Worm (Caenorhabditis elegans): ENCODE data around the gene noa-1.

noa-1 gene

ce11 chrII:13540956-13541355, at the start of gene noa-1, which contains the start of gene Y48E1B.17:
TSS of gene noa-1 (minus strand) at chrII:13541056.
TSS of gene Y48E1B.17 (minus strand) at chrII:13541084.
- TF ChIP-seq ama-1 (optimal IDR thresholded peaks at IDR 0.05) (no peak), aly-1 (tag; optimal IDR thresholded peaks at IDR 0.05) (no peak), flt-1 (GFP tag; IDR thresholded peaks at IDR 0.05) (no peak), ceh-13 (GFP tag; optimal IDR thresholded peaks at IDR 0.05) (no peak), ets-7 (tag; optimal IDR thresholded peaks at IDR 0.05) (no peak), sea-1 (GFP tag; conservative IDR thresholded peaks at IDR 0.05) (no peak), tbx-37 (GFP tag; conservative IDR thresholded peaks at IDR 0.05) (no peak), hmbx-1 (tag; optimal IDR thresholded peaks at IDR 0.05) (no peak), tbx-11 (GFP tag; IDR thresholded peaks at IDR 0.05) (no peak), ceh-36 (tag; optimal IDR thresholded peaks at IDR 0.05) (no peak), tra-4 (tag; optimal IDR thresholded peaks at IDR 0.05) (no peak), pes-1 (GFP tag; IDR thresholded peaks at IDR 0.05) (no peak), scrt-1 (GFP tag; IDR thresholded peaks at IDR 0.05) (no peak), F13C5.2 (tag; optimal IDR thresholded peaks at IDR 0.05) (no peak), B0310.2 (tag; optimal IDR thresholded peaks at IDR 0.05) (no peak), hmg-4 (GFP tag; optimal IDR thresholded peaks at IDR 0.05) (no peak), hnd-1 (tag; optimal IDR thresholded peaks at IDR 0.05) (no peak)

ce11 chrII:13590461-13590860, 49.6 kb upstream of the noa-1 start, which contains the start of gene clec-145:
TSS of gene clec-145 (minus strand) at chrII:13590561.
- TF ChIP-seq ama-1 (optimal IDR thresholded peaks at IDR 0.05): no peak
- TF ChIP-seq pes-1 (GFP tag; IDR thresholded peaks at IDR 0.05): no peak
- no peak for TF ChIP-seq ceh-13 (GFP tag; optimal IDR thresholded peaks at IDR 0.05)
- TF ChIP-seq scrt-1 (GFP tag; IDR thresholded peaks at IDR 0.05): no peak
- TF ChIP-seq tra-4 (tag; optimal IDR thresholded peaks at IDR 0.05): no peak
- TF ChIP-seq sea-1 (GFP tag; conservative IDR thresholded peaks at IDR 0.05): no peak
- no peak for TF ChIP-seq hnd-1 (tag; optimal IDR thresholded peaks at IDR 0.05)
- no peak for TF ChIP-seq aly-1 (tag; optimal IDR thresholded peaks at IDR 0.05)
- no peak for TF ChIP-seq ets-7 (tag; optimal IDR thresholded peaks at IDR 0.05)

DNA sequence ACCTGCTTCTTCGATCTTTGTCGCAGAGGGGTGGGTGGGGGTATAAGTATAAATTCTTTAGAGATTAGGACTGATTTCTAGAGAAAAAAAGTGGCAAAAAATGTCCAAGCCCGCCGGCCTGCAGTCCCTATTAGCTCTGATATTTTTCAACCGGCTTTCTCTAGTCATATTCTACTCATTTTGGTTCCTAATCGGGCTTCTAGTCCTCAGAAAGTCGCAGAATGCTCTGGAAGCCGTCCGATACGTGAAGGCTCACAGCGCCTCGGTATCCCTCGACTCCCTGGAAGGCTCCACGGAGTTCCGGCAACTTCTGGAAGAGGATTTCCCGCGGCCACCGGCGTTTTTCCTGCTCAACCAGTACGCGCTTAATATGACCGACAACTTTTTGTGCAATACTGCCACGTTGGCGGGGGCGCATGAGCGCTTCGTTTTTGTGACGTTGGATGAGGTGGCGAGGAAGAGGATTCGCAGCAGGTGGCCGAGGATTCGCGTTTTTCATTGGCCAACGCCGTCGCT, 44.9 kb upstream of the noa-1 start, which contains the start of gene Y48E1B.8:
Y48E1B.8 (plus strand) TSS at position 51 of the 516 bp plus-strand sequence.
- TF ChIP-seq hmg-4 (GFP tag; optimal IDR thresholded peaks at IDR 0.05) (no peak), tbx-11 (GFP tag; IDR thresholded peaks at IDR 0.05) (no peak), hnd-1 (tag; optimal IDR thresholded peaks at IDR 0.05) (no peak), pes-1 (GFP tag; IDR thresholded peaks at IDR 0.05) (no peak), aly-1 (tag; optimal IDR thresholded peaks at IDR 0.05) (no peak), ceh-36 (tag; optimal IDR thresholded peaks at IDR 0.05) (no peak), hmbx-1 (tag; optimal IDR thresholded peaks at IDR 0.05) (no peak), ets-7 (tag; optimal IDR thresholded peaks at IDR 0.05) (no peak), flt-1 (GFP tag; IDR thresholded peaks at IDR 0.05) (no peak)

DNA sequence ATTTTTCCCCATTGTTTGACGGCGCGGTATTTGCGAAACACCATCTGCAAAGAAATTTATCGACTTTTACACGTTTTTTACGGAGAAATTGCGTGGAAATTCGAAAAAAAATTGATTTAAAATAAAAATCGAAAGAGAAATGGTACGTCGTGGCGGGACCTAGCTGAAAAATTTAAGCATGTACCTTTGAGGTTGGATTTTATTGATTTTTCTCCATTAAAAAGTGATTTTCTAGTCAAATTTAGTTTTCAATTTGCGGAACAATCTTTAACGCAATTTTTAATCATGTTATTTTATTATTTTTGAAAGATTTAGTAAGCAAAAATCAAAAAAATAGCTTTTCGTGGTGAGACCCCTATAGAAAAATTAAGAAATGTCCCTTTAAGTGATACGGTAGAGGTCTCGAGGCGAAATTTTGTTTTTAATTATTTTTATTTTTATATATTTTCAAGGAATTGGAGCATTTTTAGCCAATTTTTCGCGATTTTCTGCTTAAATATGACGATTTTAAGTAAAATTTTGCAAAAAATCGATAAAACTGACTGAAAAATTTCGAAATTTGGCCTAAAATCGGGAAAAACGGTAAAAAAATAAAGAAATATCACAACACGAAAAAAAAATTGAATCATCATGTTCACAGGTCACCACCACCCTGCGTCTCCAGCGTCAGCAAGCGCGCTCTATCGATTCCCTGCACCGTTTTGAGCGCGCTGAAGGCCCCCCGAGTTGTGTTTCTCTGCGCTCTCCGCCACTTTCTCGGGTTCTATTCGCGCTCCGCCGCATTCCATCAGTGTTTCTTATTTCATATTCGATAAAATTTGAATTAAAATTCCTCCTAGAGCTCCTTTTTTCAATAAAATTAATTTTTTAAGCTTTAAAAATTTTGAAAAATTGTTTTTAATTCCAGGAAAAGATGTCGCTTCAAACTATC, 34.4 kb upstream of the noa-1 start, which contains the start of the genes mrpl-37 and lin-38:
mrpl-37 (minus strand) TSS at position 51 of the 931 bp plus-strand sequence.
lin-38 (plus strand) TSS at position 908 of the 931 bp plus-strand sequence.
- TF ChIP-seq ama-1 (optimal IDR thresholded peaks at IDR 0.05) (no peak), F13C5.2 (tag; optimal IDR thresholded peaks at IDR 0.05) (peak; percentile 48), tra-4 (tag; optimal IDR thresholded peaks at IDR 0.05) (no peak), flt-1 (GFP tag; IDR thresholded peaks at IDR 0.05) (no peak), hmg-4 (GFP tag; optimal IDR thresholded peaks at IDR 0.05) (peak; percentile 28), ceh-36 (tag; optimal IDR thresholded peaks at IDR 0.05) (no peak), tbx-11 (GFP tag; IDR thresholded peaks at IDR 0.05) (no peak), ets-7 (tag; optimal IDR thresholded peaks at IDR 0.05) (no peak), sea-1 (GFP tag; conservative IDR thresholded peaks at IDR 0.05) (no peak), scrt-1 (GFP tag; IDR thresholded peaks at IDR 0.05) (no peak), pes-1 (GFP tag; IDR thresholded peaks at IDR 0.05) (no peak), ceh-13 (GFP tag; optimal IDR thresholded peaks at IDR 0.05) (no peak), B0310.2 (tag; optimal IDR thresholded peaks at IDR 0.05) (no peak)

- TF ChIP-seq tbx-11 (GFP tag; IDR thresholded peaks at IDR 0.05) (no peak), aly-1 (tag; optimal IDR thresholded peaks at IDR 0.05) (no peak), hmg-4 (GFP tag; optimal IDR thresholded peaks at IDR 0.05) (no peak), sea-1 (GFP tag; conservative IDR thresholded peaks at IDR 0.05) (no peak), F13C5.2 (tag; optimal IDR thresholded peaks at IDR 0.05) (no peak), ceh-36 (tag; optimal IDR thresholded peaks at IDR 0.05) (no peak), pes-1 (GFP tag; IDR thresholded peaks at IDR 0.05) (no peak), hmbx-1 (tag; optimal IDR thresholded peaks at IDR 0.05) (no peak), flt-1 (GFP tag; IDR thresholded peaks at IDR 0.05) (no peak), B0310.2 (tag; optimal IDR thresholded peaks at IDR 0.05) (no peak), ets-7 (tag; optimal IDR thresholded peaks at IDR 0.05) (no peak), ama-1 (optimal IDR thresholded peaks at IDR 0.05) (no peak), hnd-1 (tag; optimal IDR thresholded peaks at IDR 0.05) (no peak), ceh-13 (GFP tag; optimal IDR thresholded peaks at IDR 0.05) (no peak)
Measured at ce11 chrII:13574395-13574794, 33.5 kb upstream of the noa-1 start.

ce11 chrII:13567871-13568270, 27.0 kb upstream of the noa-1 start, which contains the start of gene Y48E1B.3:
TSS of gene Y48E1B.3 (minus strand) at chrII:13567971.
- no peak for TF ChIP-seq ceh-36 (tag; optimal IDR thresholded peaks at IDR 0.05)
- no peak for TF ChIP-seq hmbx-1 (tag; optimal IDR thresholded peaks at IDR 0.05)
- TF ChIP-seq tbx-37 (GFP tag; conservative IDR thresholded peaks at IDR 0.05): no peak
- TF ChIP-seq sea-1 (GFP tag; conservative IDR thresholded peaks at IDR 0.05): no peak
- TF ChIP-seq scrt-1 (GFP tag; IDR thresholded peaks at IDR 0.05): no peak
- TF ChIP-seq tra-4 (tag; optimal IDR thresholded peaks at IDR 0.05): no peak
- TF ChIP-seq aly-1 (tag; optimal IDR thresholded peaks at IDR 0.05): no peak
- no peak for TF ChIP-seq flt-1 (GFP tag; IDR thresholded peaks at IDR 0.05)
- no peak for TF ChIP-seq F13C5.2 (tag; optimal IDR thresholded peaks at IDR 0.05)
- no peak for TF ChIP-seq ceh-13 (GFP tag; optimal IDR thresholded peaks at IDR 0.05)
- no peak for TF ChIP-seq ama-1 (optimal IDR thresholded peaks at IDR 0.05)
- no peak for TF ChIP-seq ets-7 (tag; optimal IDR thresholded peaks at IDR 0.05)
- no peak for TF ChIP-seq pes-1 (GFP tag; IDR thresholded peaks at IDR 0.05)
- TF ChIP-seq hnd-1 (tag; optimal IDR thresholded peaks at IDR 0.05): no peak
- no peak for TF ChIP-seq B0310.2 (tag; optimal IDR thresholded peaks at IDR 0.05)
- TF ChIP-seq hmg-4 (GFP tag; optimal IDR thresholded peaks at IDR 0.05): no peak
- no peak for TF ChIP-seq tbx-11 (GFP tag; IDR thresholded peaks at IDR 0.05)
